Worm (Caenorhabditis elegans): ENCODE data around the gene K02E11.5.

ce11 chrV:14230788-14231583 is 21.1 kb upstream of the K02E11.5 start:
- TF ChIP-seq efl-1 (GFP tag; optimal IDR thresholded peaks at IDR 0.05) (no peak), attf-6 (GFP tag; IDR thresholded peaks at IDR 0.05) (no peak)

Data from whole organism, young adult.